Fruit fly (Drosophila melanogaster) whole organism: ENCODE measurements around the gene ImpL2.

Experiments
- CG8478 ChIP-seq: fragments of >200 bp; optimal IDR thresholded peaks from 2 replicates; lab custom pipeline; 2018; ENCODE audit warnings: inconsistent platforms
- Dll ChIP-seq: fragments of >200 bp; optimal IDR thresholded peaks from 2 replicates; lab custom pipeline; 2017
- EcR ChIP-seq, 2 experiments: fragments of >200 bp; optimal IDR thresholded peaks; 2 replicates each; lab custom pipeline; 2017; ENCODE audit warnings: missing biosample characterization in 2 of 2, missing genetic modification characterization in 2 of 2, missing genetic modification reagents in 2 of 2
- pan ChIP-seq: fragments of >200 bp; optimal IDR thresholded peaks from 2 replicates; lab custom pipeline; 2017
- psq ChIP-seq: fragments of >200 bp; optimal IDR thresholded peaks from 2 replicates; lab custom pipeline; 2017
- usp ChIP-seq: fragments of >200 bp; optimal IDR thresholded peaks from 2 replicates; lab custom pipeline; 2017; ENCODE audit warnings: missing biosample characterization, missing genetic modification characterization, mixed read lengths

Gene ImpL2

DNA sequence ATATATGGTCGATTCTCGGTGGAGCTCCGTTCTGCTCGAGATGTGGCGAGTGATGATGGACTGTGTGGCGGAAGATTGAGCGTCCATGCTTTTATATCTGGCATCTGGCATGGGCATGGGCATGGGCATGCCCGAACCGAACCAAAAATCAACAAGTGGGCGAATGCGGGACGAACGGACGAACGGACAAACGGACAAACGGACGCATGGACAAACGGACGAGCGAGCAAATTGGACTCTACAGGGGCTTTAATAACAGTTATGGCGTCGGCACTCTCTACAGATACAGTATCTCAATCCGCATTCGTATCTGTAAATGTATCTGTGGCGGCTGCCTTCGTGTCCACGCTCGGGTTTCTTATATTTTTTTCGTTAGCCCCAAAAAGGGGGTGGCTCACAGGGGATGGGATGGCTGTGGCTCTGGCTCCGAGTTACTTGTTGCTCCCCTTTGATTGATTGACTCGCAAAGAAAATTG is at the start of gene ImpL2:
TSS of gene ImpL2 (minus strand) at position 51 of the 476 bp plus-strand sequence.
- TF ChIP-seq pan: no peak
- TF ChIP-seq usp: no peak
- TF ChIP-seq EcR (GFP tag; optimal IDR thresholded peaks at IDR 0.05; lab: Kevin White, UChicago): no peak
- TF ChIP-seq psq (lab: Kevin White, UChicago): no peak
- no peak for TF ChIP-seq CG8478 (lab: Kevin White, UChicago)
- TF ChIP-seq Dll (lab: Kevin White, UChicago): no peak

DNA sequence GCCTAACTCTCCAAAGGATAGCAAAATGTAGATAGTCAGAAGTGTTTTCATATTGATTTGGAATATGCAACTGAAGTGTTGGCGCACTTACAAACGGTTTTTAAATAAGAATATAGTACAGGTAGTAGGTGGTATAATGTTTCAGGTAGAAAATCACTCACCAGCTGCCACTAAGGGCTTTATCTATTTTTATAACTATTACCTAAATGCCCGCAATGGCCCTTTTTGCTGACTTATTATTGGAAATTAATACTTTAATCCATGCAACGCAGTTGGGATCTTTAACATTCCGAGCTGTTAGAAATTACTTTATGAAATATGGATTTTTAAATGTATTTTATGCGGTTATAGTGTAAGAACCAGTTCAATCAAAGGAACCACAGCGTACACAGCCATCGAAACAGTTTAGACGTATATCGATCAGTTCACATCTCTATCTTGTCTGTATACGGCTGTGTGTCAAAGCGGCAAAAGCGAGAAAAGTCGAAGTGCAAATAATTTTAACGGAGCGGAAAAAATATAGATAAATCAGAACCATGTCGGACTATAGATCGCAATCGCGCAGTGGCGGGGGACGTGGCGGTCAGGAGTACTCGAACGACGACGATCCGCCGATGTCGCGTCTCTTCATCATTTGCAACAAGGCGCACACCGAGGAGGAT is 47.6 kb upstream of the ImpL2 start, which contains the start of the genes srw and CG1316:
TSS of gene srw (minus strand) at position 51 of the 662 bp plus-strand sequence.
TSS of gene CG1316 (plus strand) at position 424 of the 662 bp plus-strand sequence.
- TF ChIP-seq psq (lab: Kevin White, UChicago) (no peak), Dll (lab: Kevin White, UChicago) (no peak), EcR (GFP tag; optimal IDR thresholded peaks at IDR 0.05; lab: Kevin White, UChicago) (no peak), CG8478 (lab: Kevin White, UChicago) (no peak), usp (no peak), pan (no peak)

DNA sequence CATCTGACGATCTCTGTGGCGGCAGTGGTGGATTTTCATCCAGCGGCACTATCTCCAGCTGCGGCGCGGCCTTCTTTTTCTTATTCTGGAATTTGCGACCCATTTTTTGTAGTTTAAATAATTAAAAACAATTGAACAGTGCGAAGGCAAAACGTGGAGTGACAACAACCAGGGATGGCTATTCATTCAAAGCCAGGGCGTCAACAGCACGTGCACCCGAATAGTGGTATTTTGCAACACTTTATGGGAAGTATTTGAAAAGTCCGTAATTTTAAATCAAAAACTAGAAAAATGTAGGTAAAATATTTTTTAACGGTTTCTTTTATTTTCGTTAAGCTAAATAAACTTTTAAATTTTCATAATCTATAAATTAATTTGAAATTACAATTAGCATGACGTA is 46.7 kb upstream of the ImpL2 start, which contains the start of gene CG11583:
TSS of gene CG11583 (minus strand) at position 191 of the 400 bp plus-strand sequence.
- TF ChIP-seq Dll (lab: Kevin White, UChicago) (no peak), CG8478 (lab: Kevin White, UChicago) (no peak), EcR (GFP tag; optimal IDR thresholded peaks at IDR 0.05; lab: Kevin White, UChicago) (no peak), pan (no peak), psq (lab: Kevin White, UChicago) (no peak), usp (no peak)

DNA sequence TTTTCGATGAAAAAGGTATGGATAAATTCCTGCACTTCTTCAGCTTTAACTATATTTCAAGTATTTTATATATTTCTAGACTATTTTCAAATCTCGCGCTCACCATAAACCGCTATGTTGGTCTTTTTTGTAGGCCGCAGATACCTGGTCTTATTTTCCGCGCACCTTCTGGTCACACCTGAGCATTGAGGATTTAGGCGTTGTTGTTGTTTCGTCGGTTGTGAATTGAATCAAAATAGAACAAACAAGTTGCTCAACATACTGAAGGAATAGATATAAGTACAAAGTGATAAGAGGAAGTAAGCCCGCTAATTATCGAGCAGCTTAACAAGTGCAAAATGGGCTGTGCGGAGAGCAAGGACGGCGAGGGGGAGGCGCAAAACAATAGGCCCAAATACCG is 41.8 kb upstream of the ImpL2 start, which contains the start of gene Ctl1:
TSS of gene Ctl1 (plus strand) at position 167 of the 400 bp plus-strand sequence.
- no peak for TF ChIP-seq Dll (lab: Kevin White, UChicago)
- TF ChIP-seq usp: no peak
- no peak for TF ChIP-seq pan
- no peak for TF ChIP-seq psq (lab: Kevin White, UChicago)
- no peak for TF ChIP-seq CG8478 (lab: Kevin White, UChicago)
- TF ChIP-seq EcR (GFP tag; optimal IDR thresholded peaks at IDR 0.05; lab: Kevin White, UChicago): no peak

DNA sequence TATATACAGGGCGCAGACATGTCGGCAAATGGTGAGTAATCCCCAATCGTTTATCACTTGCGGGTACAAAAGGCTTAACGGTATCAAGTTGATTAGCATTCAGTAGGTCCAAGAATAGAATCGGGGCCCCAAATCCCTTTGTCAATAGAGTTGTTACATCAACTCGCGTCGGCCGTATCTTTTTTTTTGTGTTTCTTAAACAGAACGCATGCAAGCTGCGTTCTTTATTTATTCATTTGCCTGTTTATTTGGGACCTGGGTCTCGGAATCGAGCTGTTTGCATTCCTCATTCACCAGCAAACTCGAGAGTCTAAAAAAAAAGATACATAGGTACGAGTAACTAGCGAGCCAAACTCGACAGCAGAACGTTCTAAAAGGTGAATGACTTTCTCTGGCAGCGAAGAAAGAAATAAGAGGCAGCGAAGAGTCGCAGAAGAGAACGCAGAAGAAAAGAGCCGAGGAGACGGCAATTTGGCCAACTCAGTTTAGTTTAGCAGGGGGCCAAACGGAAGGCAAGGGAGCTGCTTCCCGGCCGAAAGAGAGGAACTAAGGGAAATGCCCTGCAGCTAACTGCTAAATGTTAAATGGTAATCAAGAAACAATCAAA is 36.3 kb upstream of the ImpL2 start:
- TF ChIP-seq pan: no peak
- peak; percentile 13 to 89 for TF ChIP-seq EcR (GFP tag; optimal IDR thresholded peaks at IDR 0.05; lab: Kevin White, UChicago)
- TF ChIP-seq psq (lab: Kevin White, UChicago): no peak
- TF ChIP-seq Dll (lab: Kevin White, UChicago): no peak
- TF ChIP-seq usp: no peak

DNA sequence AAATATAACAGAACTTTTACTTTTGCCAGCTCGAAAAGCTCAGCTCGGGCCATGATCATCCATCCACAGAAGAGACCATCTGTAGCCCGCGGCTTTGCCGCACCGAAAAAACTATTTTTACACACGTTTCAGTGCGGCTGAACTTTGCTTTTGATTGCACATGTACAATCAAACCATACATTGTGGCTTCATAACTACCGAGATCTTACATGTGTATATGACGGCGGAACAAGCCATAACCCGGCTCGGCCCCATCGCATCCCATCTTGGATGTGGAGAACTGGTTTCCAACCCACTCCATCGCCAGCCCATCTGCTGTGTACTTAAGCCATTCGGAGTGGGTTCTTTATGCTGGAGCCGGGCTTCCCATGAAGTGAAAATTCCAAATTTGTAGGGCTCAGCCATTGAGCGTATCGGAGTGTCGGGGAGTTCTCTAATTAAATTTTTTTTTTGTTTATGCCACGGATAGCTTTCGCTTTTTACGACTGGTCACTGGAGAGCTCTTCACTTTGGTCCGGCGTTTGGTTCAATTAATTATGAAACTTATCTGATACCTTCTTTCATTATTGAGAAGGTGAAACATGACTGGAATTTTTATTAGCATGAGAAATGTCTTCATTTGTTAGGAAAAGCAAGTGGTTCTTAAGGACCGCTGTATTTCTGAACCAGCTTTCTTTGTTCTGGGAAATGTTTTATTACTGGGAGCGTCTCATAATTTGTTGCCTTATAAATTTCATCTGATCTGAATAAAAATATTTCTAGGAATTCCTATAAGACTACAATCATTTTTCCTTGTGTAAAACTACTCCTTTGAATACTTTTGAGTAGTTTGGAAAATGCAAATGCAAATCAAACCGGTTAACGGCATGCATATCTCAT is 35.2 kb upstream of the ImpL2 start:
- TF ChIP-seq CG8478 (lab: Kevin White, UChicago) (no peak), psq (lab: Kevin White, UChicago) (no peak), Dll (lab: Kevin White, UChicago) (no peak), pan (no peak), usp (no peak), EcR (GFP tag; optimal IDR thresholded peaks at IDR 0.05; lab: Kevin White, UChicago) (no peak)

DNA sequence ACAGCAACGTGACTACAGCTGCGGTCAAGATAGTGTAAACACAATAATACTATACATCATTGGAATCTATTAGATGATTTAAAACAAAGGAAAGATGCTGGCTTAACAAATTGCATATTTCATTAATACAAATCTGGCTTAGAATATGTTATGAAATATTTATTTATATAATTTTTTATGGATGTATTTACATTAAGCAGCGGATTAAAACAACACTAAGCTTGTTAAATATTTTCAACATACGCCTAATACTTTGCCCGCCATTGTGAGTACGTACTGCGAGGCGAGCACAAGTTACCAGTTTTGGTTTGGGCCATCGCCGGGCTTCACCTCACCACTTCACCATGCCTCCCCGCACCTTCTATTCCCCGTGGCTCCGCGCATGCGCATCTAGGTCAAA is 34.0 kb upstream of the ImpL2 start:
- no peak for TF ChIP-seq psq (lab: Kevin White, UChicago)
- TF ChIP-seq Dll (lab: Kevin White, UChicago): no peak
- TF ChIP-seq usp: no peak
- TF ChIP-seq EcR (GFP tag; optimal IDR thresholded peaks at IDR 0.05; lab: Kevin White, UChicago): no peak
- no peak for TF ChIP-seq pan
- no peak for TF ChIP-seq CG8478 (lab: Kevin White, UChicago)

DNA sequence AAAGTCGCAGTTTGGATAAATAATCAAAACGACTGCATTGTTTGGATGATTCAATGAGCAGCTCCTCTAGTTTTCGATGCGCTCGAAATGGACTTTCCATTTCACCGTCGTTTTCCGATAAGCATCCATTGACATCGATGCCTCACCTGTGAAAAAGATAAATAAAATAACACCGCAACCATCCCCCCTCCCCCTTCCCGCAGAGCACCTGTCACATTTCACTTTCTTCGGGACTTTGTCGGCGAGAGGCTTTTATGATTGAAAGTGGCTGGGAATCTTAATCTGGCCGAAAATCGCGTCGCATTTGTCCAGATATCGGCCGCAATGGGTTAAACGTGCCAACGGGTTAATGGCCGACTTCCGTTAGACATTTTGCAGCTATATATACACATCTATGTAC is 33.3 kb upstream of the ImpL2 start:
- no peak for TF ChIP-seq Dll (lab: Kevin White, UChicago)
- no peak for TF ChIP-seq CG8478 (lab: Kevin White, UChicago)
- TF ChIP-seq usp: no peak
- no peak for TF ChIP-seq psq (lab: Kevin White, UChicago)
- no peak for TF ChIP-seq EcR (GFP tag; optimal IDR thresholded peaks at IDR 0.05; lab: Kevin White, UChicago)
- TF ChIP-seq pan: no peak

DNA sequence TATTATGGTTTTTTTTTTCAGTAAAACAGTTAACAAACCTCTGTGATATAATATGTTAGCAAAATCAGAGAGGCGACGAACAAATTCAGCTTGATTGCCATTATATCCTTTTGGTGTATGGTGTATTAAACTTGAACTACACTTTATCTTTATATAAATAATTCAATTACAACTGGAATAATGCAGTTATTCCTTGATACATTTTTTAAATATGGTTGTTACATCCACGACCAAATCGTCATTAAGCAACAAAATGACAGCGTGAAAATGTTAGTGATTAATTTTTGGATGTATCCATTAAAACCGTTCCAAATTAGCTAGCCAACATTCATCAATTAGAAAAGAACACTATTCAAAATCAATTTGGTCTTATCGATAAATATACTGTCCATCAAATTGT is 31.5 kb upstream of the ImpL2 start, which contains the start of gene CG33764:
TSS of gene CG33764 (minus strand) at position 101 of the 400 bp plus-strand sequence.
- TF ChIP-seq pan (no peak), usp (no peak), EcR (GFP tag; optimal IDR thresholded peaks at IDR 0.05; lab: Kevin White, UChicago) (no peak), Dll (lab: Kevin White, UChicago) (no peak), psq (lab: Kevin White, UChicago) (no peak), CG8478 (lab: Kevin White, UChicago) (no peak)

DNA sequence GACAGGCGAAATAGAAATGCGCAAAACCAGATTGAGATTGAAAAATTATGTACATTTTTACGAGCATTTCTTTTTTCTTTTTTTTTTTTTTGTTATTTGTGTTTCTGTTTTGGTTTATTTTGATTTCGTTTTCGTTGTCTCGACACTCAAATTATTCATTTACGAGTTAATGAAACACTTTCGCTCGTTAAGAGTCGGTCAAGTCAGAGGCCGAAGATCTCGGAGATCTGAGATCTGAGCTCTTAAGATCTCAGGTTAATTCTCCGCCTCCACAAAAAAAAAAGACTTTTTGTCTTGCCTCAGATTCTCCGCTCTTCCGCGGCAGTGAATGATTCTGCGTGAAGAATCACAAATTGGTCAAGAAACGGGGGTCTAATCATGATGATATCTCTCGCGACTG is 29.9 kb upstream of the ImpL2 start:
- no peak for TF ChIP-seq CG8478 (lab: Kevin White, UChicago)
- TF ChIP-seq pan: no peak
- no peak for TF ChIP-seq Dll (lab: Kevin White, UChicago)
- TF ChIP-seq psq (lab: Kevin White, UChicago): no peak
- TF ChIP-seq usp: no peak
- no peak for TF ChIP-seq EcR (GFP tag; optimal IDR thresholded peaks at IDR 0.05; lab: Kevin White, UChicago)

DNA sequence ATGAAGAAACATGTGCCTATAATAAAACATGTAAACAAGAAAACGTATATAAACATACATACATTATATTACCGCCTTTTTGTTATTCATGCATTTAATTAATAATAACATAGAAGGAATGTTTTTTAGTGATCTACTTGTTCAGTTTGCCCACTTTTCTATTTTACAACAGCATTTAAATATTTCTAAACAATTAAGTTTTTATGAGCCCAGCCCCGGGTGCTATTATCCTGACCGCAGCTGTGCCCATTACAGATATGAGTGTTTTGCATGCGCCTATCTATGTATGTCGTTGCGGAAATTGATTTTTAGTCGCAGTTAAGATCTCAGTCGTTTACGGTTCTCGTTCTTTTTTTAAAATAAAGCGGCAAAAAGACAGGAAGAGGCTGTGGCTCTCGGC is 29.0 kb upstream of the ImpL2 start:
- no peak for TF ChIP-seq Dll (lab: Kevin White, UChicago)
